Fruit fly (Drosophila melanogaster) whole organism, wandering third instar larva: ENCODE measurements around the gene ACXB.

Experiments
- Abd-B ChIP-seq: fragments of >200 bp; optimal IDR thresholded peaks from 2 replicates; lab custom pipeline; 2017; ENCODE audit warnings: missing biosample characterization, missing genetic modification characterization
- CrebA ChIP-seq: fragments of 200-800 bp; sonication (Bioruptor generic); optimal IDR thresholded peaks from 2 replicates; lab custom pipeline; 2016; ENCODE audit warnings: missing biosample characterization, mild to moderate bottlenecking, missing genetic modification characterization, borderline replicate concordance
- Dfd ChIP-seq: fragments of >200 bp; optimal IDR thresholded peaks from 2 replicates; lab custom pipeline; 2017; ENCODE audit warnings: missing biosample characterization, missing genetic modification characterization
- GATAd ChIP-seq: sonication (Bioruptor generic); optimal IDR thresholded peaks from 2 replicates; lab custom pipeline; 2016; ENCODE audit warnings: missing biosample characterization, missing genetic modification characterization
- N ChIP-seq: fragments of >200 bp; optimal IDR thresholded peaks from 2 replicates; lab custom pipeline; 2018; ENCODE audit warnings: missing biosample characterization, missing external identifiers, missing genetic modification characterization
- brk ChIP-seq: fragments of 200-800 bp; sonication (Bioruptor generic); optimal IDR thresholded peaks from 2 replicates; lab custom pipeline; 2016; ENCODE audit warnings: missing biosample characterization, mild to moderate bottlenecking, missing genetic modification characterization
- dsf ChIP-seq: sonication (Bioruptor generic); optimal IDR thresholded peaks from 2 replicates; lab custom pipeline; 2016; ENCODE audit warnings: missing biosample characterization, missing genetic modification characterization, borderline replicate concordance
- ey ChIP-seq: fragments of 200-800 bp; sonication (Bioruptor generic); optimal IDR thresholded peaks from 2 replicates; lab custom pipeline; 2016; ENCODE audit warnings: missing biosample characterization, missing genetic modification characterization
- foxo ChIP-seq, 2 experiments: fragments of 200-800 bp; sonication (Bioruptor generic); optimal IDR thresholded peaks; 2 replicates in 1 of 2; 3 replicates in 1 of 2; lab custom pipeline; 2016 to 2017; ENCODE audit warnings: missing biosample characterization in 2 of 2, missing genetic modification characterization in 2 of 2
- fru ChIP-seq: fragments of 200-800 bp; sonication (Bioruptor generic); optimal IDR thresholded peaks from 3 replicates; lab custom pipeline; 2016; ENCODE audit warnings: missing biosample characterization, mild to moderate bottlenecking, missing genetic modification characterization
- jim ChIP-seq: fragments of 175-275, 200-325 bp; sonication (Bioruptor generic); optimal IDR thresholded peaks from 2 replicates; lab custom pipeline; 2016; ENCODE audit warnings: missing biosample characterization, mild to moderate bottlenecking, missing genetic modification characterization
- rgr ChIP-seq: fragments of 200-800 bp; sonication (Bioruptor generic); optimal IDR thresholded peaks from 3 replicates; lab custom pipeline; 2016; ENCODE audit warnings: missing biosample characterization, mild to moderate bottlenecking, missing genetic modification characterization
- usp ChIP-seq: fragments of >200 bp; optimal IDR thresholded peaks from 2 replicates; lab custom pipeline; 2017; ENCODE audit warnings: missing biosample characterization, missing genetic modification characterization

ACXB gene

dm6 chr2L:12969569-12969968 lies 53.0 kb downstream of the ACXB start:
- TF ChIP-seq dsf (GFP tag; lab: Kevin White, UChicago) (no peak), jim (GFP tag; lab: Kevin White, UChicago) (no peak), ey (GFP tag; lab: Kevin White, UChicago) (no peak), brk (GFP tag; lab: Kevin White, UChicago) (no peak), N (GFP tag; lab: Kevin White, UChicago) (no peak), foxo (GFP tag; optimal IDR thresholded peaks at IDR 0.05; lab: Kevin White, UChicago) (no peak), GATAd (GFP tag; lab: Kevin White, UChicago) (no peak), CrebA (GFP tag; lab: Kevin White, UChicago) (no peak), usp (GFP tag; lab: Kevin White, UChicago) (no peak), fru (GFP tag; lab: Kevin White, UChicago) (no peak), rgr (GFP tag; lab: Kevin White, UChicago) (no peak), Dfd (GFP tag; lab: Kevin White, UChicago) (no peak), Abd-B (no peak)
